Worm (Caenorhabditis elegans) whole organism, dauer: Measurements from ENCODE around the gene nas-21.
"Not testable (repeated sequence)": the region's sequence is repeated elsewhere in the genome, so short reads cannot be mapped to it uniquely, and the experiment has no call there.

Experiments used
- unc-62 ChIP-seq: sonication (generic microtip); optimal IDR thresholded peaks from 2 replicates; lab custom pipeline; 2017; ENCODE audit warnings: missing biosample characterization, missing genetic modification reagents, missing genetic modification characterization

The nas-21 gene

ce11 chrV:11474399-11474798 lies 2.0 kb downstream of the nas-21 start, which contains the start of gene nas-22:
Gene nas-22, plus strand, starts transcription at chrV:11474699.
- TF ChIP-seq unc-62 (GFP tag; lab: Kevin White, UChicago) = no peak

- not testable (repeated sequence) for TF ChIP-seq unc-62 (GFP tag; lab: Kevin White, UChicago)
Measured at ce11 chrV:11475638-11476037, 3.3 kb downstream of the nas-21 start, which contains the start of gene T11F9.7. Gene T11F9.7, plus strand, starts transcription at chrV:11475938.

ce11 chrV:11479406-11479805 lies 7.0 kb downstream of the nas-21 start, which contains the start of gene T11F9.22:
Gene T11F9.22, plus strand, starts transcription at chrV:11479706.
- TF ChIP-seq unc-62 (GFP tag; lab: Kevin White, UChicago) = no peak

ce11 chrV:11480734-11481133 lies 8.4 kb downstream of the nas-21 start, which contains the start of gene T11F9.14:
Gene T11F9.14, minus strand, starts transcription at chrV:11480834.
- TF ChIP-seq unc-62 (GFP tag; lab: Kevin White, UChicago) = not testable (repeated sequence)

- not testable (repeated sequence) for TF ChIP-seq unc-62 (GFP tag; lab: Kevin White, UChicago)
Measured at ce11 chrV:11483580-11484092, 11.3 kb downstream of the nas-21 start, which contains the start of gene col-157. Gene col-157, plus strand, starts transcription at chrV:11484042.

- TF ChIP-seq unc-62 (GFP tag; lab: Kevin White, UChicago) = no peak
Measured at ce11 chrV:11484404-11484803, 12.0 kb downstream of the nas-21 start.

ce11 chrV:11485558-11485957 lies 13.2 kb downstream of the nas-21 start, which contains the start of gene srh-1:
Gene srh-1, plus strand, starts transcription at chrV:11485858.
- TF ChIP-seq unc-62 (GFP tag; lab: Kevin White, UChicago) = no peak

ce11 chrV:11486680-11487079 lies 14.3 kb downstream of the nas-21 start, which contains the start of gene T11F9.10:
Gene T11F9.10, plus strand, starts transcription at chrV:11486980.
- no peak for TF ChIP-seq unc-62 (GFP tag; lab: Kevin White, UChicago)

- TF ChIP-seq unc-62 (GFP tag; lab: Kevin White, UChicago) = no peak
Measured at ce11 chrV:11488288-11488687, 15.9 kb downstream of the nas-21 start.

ce11 chrV:11490382-11490781 lies 18.0 kb downstream of the nas-21 start, which contains the start of gene dhs-19:
Gene dhs-19, minus strand, starts transcription at chrV:11490482.
- no peak for TF ChIP-seq unc-62 (GFP tag; lab: Kevin White, UChicago)

DNA sequence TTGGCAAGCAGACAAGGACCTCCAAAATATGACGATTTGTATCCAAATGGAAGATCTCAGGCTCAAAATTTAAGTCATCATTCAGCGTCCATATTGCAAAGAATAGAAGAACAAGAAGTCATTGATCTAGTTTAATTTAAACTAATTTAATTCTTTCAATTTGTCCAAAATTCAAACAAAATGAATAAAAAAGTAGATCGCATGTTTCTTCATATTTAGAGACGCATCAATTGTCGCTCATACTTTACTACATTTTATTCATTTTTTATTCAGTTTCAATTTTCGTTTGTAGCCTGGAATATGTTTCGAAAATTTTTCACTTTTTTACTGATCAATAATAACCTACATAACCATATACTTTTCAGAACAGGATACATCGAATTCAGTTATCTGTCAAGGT lies 20.1 kb downstream of the nas-21 start, which contains the start of gene T11F9.21:
T11F9.21 (plus strand) TSS at position 301 of the 400 bp plus-strand sequence.
- TF ChIP-seq unc-62 (GFP tag; lab: Kevin White, UChicago) = no peak

DNA sequence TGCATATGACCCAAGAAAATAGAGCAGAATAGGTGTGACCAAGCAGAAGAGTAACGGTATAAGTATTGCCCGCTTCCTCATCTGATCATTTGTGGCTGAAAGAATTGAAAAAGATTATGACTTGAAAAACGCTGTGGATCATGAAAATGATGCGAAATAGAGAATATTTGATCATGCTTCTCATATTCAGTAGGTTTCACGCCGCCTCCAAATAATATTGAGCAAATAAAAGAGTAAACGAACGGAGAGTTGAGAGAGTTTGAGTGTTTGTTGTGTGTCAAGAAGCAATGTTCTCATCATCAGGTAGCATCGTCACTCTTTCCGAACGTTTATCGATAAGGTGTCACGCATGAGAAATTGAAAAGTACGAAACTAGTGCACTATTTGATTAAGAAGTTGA lies 23.9 kb downstream of the nas-21 start, which contains the start of gene htrl-1:
htrl-1 (minus strand) TSS at position 101 of the 400 bp plus-strand sequence.
- no peak for TF ChIP-seq unc-62 (GFP tag; lab: Kevin White, UChicago)

ce11 chrV:11497475-11497874 lies 25.1 kb downstream of the nas-21 start:
- no peak for TF ChIP-seq unc-62 (GFP tag; lab: Kevin White, UChicago)

DNA sequence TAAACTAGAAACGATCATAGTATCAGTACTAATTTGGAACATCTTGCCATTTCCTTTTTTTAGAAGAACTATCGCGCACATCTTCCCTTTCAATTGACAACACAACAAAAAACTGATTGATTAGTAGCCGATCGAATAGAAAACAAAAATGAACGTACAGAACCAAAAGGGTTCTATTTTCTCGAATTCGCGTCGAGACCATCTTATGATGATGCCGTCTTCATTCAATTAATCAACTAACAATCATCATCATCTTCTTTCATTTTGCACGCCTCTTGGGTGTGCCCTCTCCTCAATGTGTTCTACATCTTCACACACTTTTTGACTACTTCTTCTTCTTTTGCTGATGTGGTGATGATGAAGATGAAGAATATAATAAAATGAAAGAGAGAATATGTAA lies 27.4 kb downstream of the nas-21 start:
- no peak for TF ChIP-seq unc-62 (GFP tag; lab: Kevin White, UChicago)

ce11 chrV:11500980-11501379 lies 28.6 kb downstream of the nas-21 start:
- TF ChIP-seq unc-62 (GFP tag; lab: Kevin White, UChicago) = no peak

DNA sequence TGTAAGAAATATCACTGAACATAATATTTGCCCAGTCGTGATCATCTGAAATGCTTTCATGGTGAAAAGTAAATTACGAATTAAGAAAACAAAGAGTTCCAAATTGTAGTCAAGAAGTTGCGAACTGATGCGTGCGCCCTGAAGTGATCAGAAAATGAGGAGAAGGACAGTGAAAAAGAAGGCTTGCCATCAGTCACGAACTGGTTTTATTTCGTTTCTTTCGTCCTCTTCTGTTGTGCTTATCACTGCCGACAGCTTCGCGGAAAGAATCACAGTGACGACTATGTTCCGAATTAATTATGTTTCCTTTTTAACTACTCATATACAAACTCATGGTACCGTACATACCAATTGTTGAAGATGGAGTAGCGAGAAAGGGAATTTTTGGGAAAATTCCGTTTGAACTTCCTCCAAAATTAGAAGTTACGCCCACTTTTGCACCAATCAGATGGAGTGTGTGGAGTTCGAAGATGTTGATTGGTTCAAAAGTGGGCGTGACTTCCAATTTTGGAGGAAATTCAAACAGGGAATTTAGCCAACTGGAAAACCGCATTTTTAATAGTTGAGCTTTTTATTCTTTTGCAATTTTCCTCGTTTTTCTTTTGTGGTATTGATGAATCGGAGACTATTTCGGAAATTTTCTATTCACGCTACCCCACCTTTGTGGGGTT lies 30.9 kb downstream of the nas-21 start, which contains the start of gene C55A6.12:
C55A6.12 (minus strand) TSS at position 51 of the 671 bp plus-strand sequence.
- TF ChIP-seq unc-62 (GFP tag; lab: Kevin White, UChicago) = no peak
